Worm (Caenorhabditis elegans) whole organism, L4 larva: ENCODE results near the gene saeg-2.
A peak's percentile ranks its signal among the peaks of the same experiment; 100 is the strongest.

ENCODE experiments used
- F37D6.2 ChIP-seq: sonication (generic microtip); optimal IDR thresholded peaks from 2 replicates; lab custom pipeline; 2016; ENCODE audit warnings: mild to moderate bottlenecking, missing genetic modification characterization, missing compliant biosample characterization
- F44E2.7 ChIP-seq: fragments of 200-800 bp; sonication (Bioruptor generic); IDR thresholded peaks from 2 replicates; pipeline ENCODE4 v2.1.2; 2022; ENCODE audit warnings: missing genetic modification characterization, missing compliant biosample characterization
- F49E8.2 ChIP-seq: sonication (generic microtip); optimal IDR thresholded peaks from 2 replicates; lab custom pipeline; 2016; ENCODE audit warnings: missing compliant biosample characterization, mild to moderate bottlenecking, missing genetic modification characterization, borderline replicate concordance
- Y5F2A.4 ChIP-seq: fragments of 200-800 bp; sonication (Bioruptor generic); optimal IDR thresholded peaks from 2 replicates; lab custom pipeline; 2018; ENCODE audit warnings: mild to moderate bottlenecking, missing genetic modification characterization, missing compliant biosample characterization
- Y75B8A.6 ChIP-seq: fragments of 200-800 bp; sonication (Bioruptor generic); IDR thresholded peaks from 2 replicates; pipeline ENCODE4 v1.3.6; 2022; ENCODE audit warnings: missing genetic modification reagents, missing genetic modification characterization, missing compliant biosample characterization
- aha-1 ChIP-seq: fragments of 150-350 bp; peaks from one replicate; lab custom pipeline; 2014; ENCODE audit warnings: missing biosample characterization, missing genetic modification characterization
- aly-2 ChIP-seq: sonication (generic microtip); optimal IDR thresholded peaks from 2 replicates; lab custom pipeline; 2018; ENCODE audit warnings: missing biosample characterization, missing genetic modification characterization
- attf-4 ChIP-seq: sonication (generic microtip); optimal IDR thresholded peaks from 3 replicates; lab custom pipeline; 2017; ENCODE audit warnings: missing biosample characterization, missing genetic modification characterization
- ceh-20 ChIP-seq: fragments of 200-800 bp; sonication (Bioruptor generic); IDR thresholded peaks from 2 replicates; pipeline ENCODE4 v1.3.6; 2022; ENCODE audit warnings: missing genetic modification reagents, missing genetic modification characterization, missing compliant biosample characterization
- ces-1 ChIP-seq: fragments of 150-350 bp; sonication (generic microtip); optimal IDR thresholded peaks from 4 replicates; lab custom pipeline; 2014; ENCODE audit warnings: missing biosample characterization, missing genetic modification reagents, missing genetic modification characterization
- daf-12 ChIP-seq: fragments of 150-350 bp; optimal IDR thresholded peaks from 2 replicates; lab custom pipeline; 2014; ENCODE audit warnings: missing biosample characterization, missing genetic modification reagents, missing genetic modification characterization
- daf-16 ChIP-seq, 3 experiments: sonication (generic microtip); optimal IDR thresholded peaks; 2 replicates each; lab custom pipeline; 2016 to 2017; ENCODE audit warnings: missing genetic modification characterization in 3 of 3, missing genetic modification reagents in 3 of 3, mild to moderate bottlenecking in 2 of 3, missing compliant biosample characterization in 2 of 3, missing biosample characterization in 1 of 3, moderate library complexity in 1 of 3
- duxl-1 ChIP-seq: sonication (generic microtip); optimal IDR thresholded peaks from 2 replicates; lab custom pipeline; 2016; ENCODE audit warnings: mild to moderate bottlenecking, missing genetic modification characterization, moderate library complexity, missing compliant biosample characterization; ENCODE audit not compliant: poor library complexity
- dve-1 ChIP-seq: sonication (generic microtip); optimal IDR thresholded peaks from 2 replicates; lab custom pipeline; 2017; ENCODE audit warnings: antibody characterized with exemption, mild to moderate bottlenecking, missing genetic modification characterization, missing compliant biosample characterization; ENCODE audit not compliant: insufficient read depth
- jun-1 ChIP-seq: fragments of 150-350 bp; optimal IDR thresholded peaks from 2 replicates; lab custom pipeline; 2014; ENCODE audit warnings: missing biosample characterization, missing genetic modification reagents, missing genetic modification characterization
- lin-1 ChIP-seq: fragments of 200-800 bp; sonication (Bioruptor generic); IDR thresholded peaks from 2 replicates; pipeline ENCODE4 v1.3.6; 2022; ENCODE audit warnings: missing genetic modification reagents, missing genetic modification characterization, missing compliant biosample characterization
- lin-38 ChIP-seq: fragments of 200-800 bp; sonication (Bioruptor generic); IDR thresholded peaks from 2 replicates; pipeline ENCODE4 v1.3.6; 2022; ENCODE audit warnings: missing genetic modification reagents, missing genetic modification characterization, missing compliant biosample characterization
- lsy-2 ChIP-seq, 2 experiments: fragments of 150-350 bp in 1 of 2; sonication (generic microtip) in 1 of 2; optimal IDR thresholded peaks; 2 replicates each; lab custom pipeline; 2014 to 2017; ENCODE audit warnings: missing biosample characterization in 2 of 2, missing genetic modification characterization in 2 of 2
- madf-5 ChIP-seq, 2 experiments: fragments of 200-800 bp; sonication (Bioruptor generic); IDR thresholded peaks; 2 replicates each; pipeline ENCODE4 v1.3.6; 2022; ENCODE audit warnings: missing compliant biosample characterization in 2 of 2, missing genetic modification characterization in 2 of 2
- madf-9 ChIP-seq: fragments of 200-800 bp; sonication (Bioruptor generic); conservative IDR thresholded peaks from 2 replicates; pipeline ENCODE4 v1.3.6; 2022; ENCODE audit warnings: missing genetic modification reagents, missing genetic modification characterization, missing compliant biosample characterization
- mdt-29 ChIP-seq: fragments of 200-800 bp; sonication (Bioruptor generic); IDR thresholded peaks from 2 replicates; pipeline ENCODE4 v1.3.6; 2022; ENCODE audit warnings: missing genetic modification reagents, missing genetic modification characterization, missing compliant biosample characterization
- mxl-3 ChIP-seq: fragments of 200-800 bp; sonication (Bioruptor generic); optimal IDR thresholded peaks from 2 replicates; lab custom pipeline; 2018; ENCODE audit warnings: mild to moderate bottlenecking, missing genetic modification characterization, missing compliant biosample characterization
- nhr-102 ChIP-seq: sonication (generic microtip); optimal IDR thresholded peaks from 2 replicates; lab custom pipeline; 2016; ENCODE audit warnings: mild to moderate bottlenecking, missing genetic modification characterization, moderate library complexity, missing compliant biosample characterization
- nhr-11 ChIP-seq: fragments of 150-350 bp; optimal IDR thresholded peaks from 2 replicates; lab custom pipeline; 2014; ENCODE audit warnings: missing biosample characterization, missing genetic modification characterization
- nhr-111 ChIP-seq: fragments of 200-800 bp; sonication (Bioruptor generic); optimal IDR thresholded peaks from 2 replicates; lab custom pipeline; 2018; ENCODE audit warnings: mild to moderate bottlenecking, missing genetic modification characterization, missing compliant biosample characterization
- nhr-6 ChIP-seq: fragments of 150-350 bp; optimal IDR thresholded peaks from 2 replicates; lab custom pipeline; 2014; ENCODE audit warnings: missing biosample characterization, missing genetic modification characterization
- saeg-2 ChIP-seq: fragments of 200-800 bp; sonication (Bioruptor generic); IDR thresholded peaks from 2 replicates; pipeline ENCODE4 v1.3.6; 2022; ENCODE audit warnings: missing genetic modification reagents, missing genetic modification characterization, missing compliant biosample characterization
- skn-1 ChIP-seq: fragments of 150-350 bp; optimal IDR thresholded peaks from 2 replicates; lab custom pipeline; 2014; ENCODE audit warnings: missing biosample characterization, missing genetic modification characterization
- snpc-4 ChIP-seq: fragments of 150-350 bp; optimal IDR thresholded peaks from 2 replicates; lab custom pipeline; 2014; ENCODE audit warnings: missing biosample characterization, missing genetic modification characterization
- tra-1 ChIP-seq: fragments of 200-800 bp; sonication (Bioruptor generic); IDR thresholded peaks from 2 replicates; pipeline ENCODE4 v1.3.6; 2022; ENCODE audit warnings: missing genetic modification reagents, missing genetic modification characterization, missing compliant biosample characterization
- zag-1 ChIP-seq: fragments of 150-350 bp; optimal IDR thresholded peaks from 2 replicates; lab custom pipeline; 2014; ENCODE audit warnings: missing biosample characterization, missing genetic modification characterization
- zfp-2 ChIP-seq: sonication (generic microtip); optimal IDR thresholded peaks from 2 replicates; lab custom pipeline; 2016; ENCODE audit warnings: mild to moderate bottlenecking, missing genetic modification characterization, missing compliant biosample characterization
- zip-11 ChIP-seq: fragments of 200-800 bp; sonication (Bioruptor generic); IDR thresholded peaks from 2 replicates; pipeline ENCODE4 v1.3.6; 2022; ENCODE audit warnings: missing genetic modification characterization, missing compliant biosample characterization

The saeg-2 gene

DNA sequence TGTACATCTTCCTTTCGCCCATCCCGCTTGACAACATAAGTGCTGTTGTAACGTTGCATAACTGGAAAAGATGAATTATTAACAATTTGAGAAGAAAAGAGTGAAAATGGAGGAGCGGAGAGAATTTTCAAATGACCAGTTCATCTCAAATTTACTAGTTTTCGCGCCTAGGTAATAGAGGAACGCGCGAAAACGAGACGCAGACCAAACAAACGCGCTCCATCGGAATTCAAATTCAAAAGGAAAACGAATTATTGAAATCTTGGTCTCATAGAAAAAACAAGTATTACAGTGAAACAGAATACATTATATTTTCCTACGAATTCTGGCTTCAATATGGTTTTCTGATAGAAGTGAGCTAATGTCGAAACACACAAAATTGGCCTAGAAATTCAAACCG lies 12.0 kb upstream of the saeg-2 start (continued):
- TF ChIP-seq lin-1 (GFP tag; lab: Robert Waterston, UW): no peak
- no peak for TF ChIP-seq nhr-111 (GFP tag; lab: Kevin White, UChicago)
- TF ChIP-seq zag-1 (tag; lab: Kevin White, UChicago): no peak
- TF ChIP-seq aha-1 (tag; lab: Kevin White, UChicago): no peak
- TF ChIP-seq ces-1: no peak
- TF ChIP-seq F44E2.7 (GFP tag; lab: Robert Waterston, UW): no peak
- no peak for TF ChIP-seq nhr-102 (tag; lab: Kevin White, UChicago)
- TF ChIP-seq saeg-2: no peak
- peak; percentile 4 for TF ChIP-seq dve-1 (tag; lab: Kevin White, UChicago)
- TF ChIP-seq daf-16 (GFP tag; optimal IDR thresholded peaks at IDR 0.05; lab: Kevin White, UChicago): no peak
- TF ChIP-seq daf-16 (tag; optimal IDR thresholded peaks at IDR 0.05; lab: Kevin White, UChicago): peak; percentile 23
- TF ChIP-seq tra-1 (GFP tag; lab: Robert Waterston, UW): no peak
- TF ChIP-seq zip-11 (GFP tag; lab: Robert Waterston, UW): no peak
- no peak for TF ChIP-seq skn-1 (tag; lab: Kevin White, UChicago)
- TF ChIP-seq attf-4 (tag; lab: Kevin White, UChicago): no peak
- TF ChIP-seq aly-2 (tag; lab: Kevin White, UChicago): no peak
- TF ChIP-seq Y5F2A.4 (GFP tag; lab: Kevin White, UChicago): no peak
- TF ChIP-seq duxl-1 (tag; lab: Kevin White, UChicago): no peak
- TF ChIP-seq nhr-6: no peak
- peak; percentile 76 for TF ChIP-seq lin-38 (GFP tag; lab: Robert Waterston, UW)
- no peak for TF ChIP-seq madf-5 (GFP tag; IDR thresholded peaks at IDR 0.05; lab: Robert Waterston, UW)
- no peak for TF ChIP-seq daf-12 (tag; lab: Kevin White, UChicago)
- TF ChIP-seq zfp-2 (tag; lab: Kevin White, UChicago): no peak

DNA sequence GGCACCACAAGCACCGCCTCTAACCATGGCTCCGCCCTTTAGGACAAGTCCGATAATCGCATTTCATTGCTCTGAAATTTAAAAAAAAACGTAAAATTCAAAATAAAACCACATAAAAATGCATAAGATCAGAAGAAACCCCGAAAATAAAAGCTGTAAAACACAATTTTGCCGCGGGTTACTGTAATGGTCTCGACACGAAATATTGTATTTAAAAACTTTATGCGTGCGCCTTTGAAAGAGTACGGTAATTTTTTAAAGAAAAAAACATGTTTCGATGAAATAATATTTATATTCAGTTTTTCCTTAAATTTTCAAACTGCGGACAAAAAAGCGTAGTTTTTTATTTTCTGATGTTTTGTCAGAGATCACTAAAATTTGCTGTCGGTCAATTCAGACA lies 11.4 kb upstream of the saeg-2 start, which contains the start of gene rnr-1:
Gene rnr-1 (minus strand): TSS at position 77 of the 400 bp plus-strand sequence.
- TF ChIP-seq aha-1 (tag; lab: Kevin White, UChicago) (peak; percentile 59), lsy-2 (tag; optimal IDR thresholded peaks at IDR 0.05; lab: Kevin White, UChicago) (peak in 1 of 2 experiments; percentile 59), lin-38 (GFP tag; lab: Robert Waterston, UW) (peak; percentile 45; the same call in 1 of the 2 replicates), F49E8.2 (tag; lab: Kevin White, UChicago) (peak; percentile 39), ceh-20 (GFP tag; lab: Robert Waterston, UW) (no peak), F37D6.2 (tag; lab: Kevin White, UChicago) (no peak), nhr-11 (tag; lab: Kevin White, UChicago) (no peak), mdt-29 (GFP tag; lab: Robert Waterston, UW) (no peak), jun-1 (tag; lab: Kevin White, UChicago) (no peak), nhr-6 (no peak)
- TF ChIP-seq, all 104 proteins: peak for 4

DNA sequence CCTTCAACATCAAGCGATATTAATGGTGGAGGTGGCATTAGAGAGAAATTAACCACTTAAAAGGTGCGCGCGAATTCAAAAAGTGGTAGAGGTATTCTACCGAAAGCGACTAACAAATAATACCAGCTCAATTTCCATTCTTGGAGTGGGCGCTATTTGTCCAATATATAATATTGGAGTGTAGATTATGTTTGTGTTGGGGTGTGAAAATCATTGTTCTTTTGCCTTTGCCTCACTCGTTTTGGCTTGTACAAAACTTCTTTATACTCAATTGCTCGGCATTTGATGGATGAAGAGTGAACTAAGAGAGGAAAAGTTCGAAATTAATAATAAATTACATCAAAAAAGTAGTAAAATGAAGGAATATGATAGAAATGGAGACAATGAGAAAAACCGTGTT lies 9.0 kb upstream of the saeg-2 start, which contains the start of gene T23G5.3:
Gene T23G5.3 (minus strand): TSS at position 101 of the 400 bp plus-strand sequence.
- TF ChIP-seq aha-1 (tag; lab: Kevin White, UChicago) (peak; percentile 56), Y5F2A.4 (GFP tag; lab: Kevin White, UChicago) (no peak), snpc-4 (tag; lab: Kevin White, UChicago) (no peak), zfp-2 (tag; lab: Kevin White, UChicago) (no peak)

DNA sequence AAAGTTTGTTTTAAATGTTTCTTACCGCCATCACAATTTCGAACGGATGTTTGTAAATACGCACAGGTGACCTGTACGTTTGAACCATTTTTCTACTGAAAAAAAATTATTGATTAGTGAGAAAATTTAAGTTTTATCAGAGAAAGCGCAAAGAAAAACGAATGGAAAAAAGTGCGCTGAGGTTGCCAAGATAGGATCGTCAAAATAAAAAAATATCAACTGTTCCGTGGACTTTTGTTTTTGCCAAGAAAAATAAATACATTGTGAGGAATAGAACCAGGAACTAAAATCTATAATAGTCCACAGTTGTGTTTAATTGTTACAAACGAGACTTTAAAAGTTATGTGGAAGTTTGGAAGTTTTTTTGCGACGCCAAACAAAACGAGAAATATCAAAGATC lies 3.9 kb upstream of the saeg-2 start, which contains the start of gene T23G5.2:
Gene T23G5.2 (minus strand): TSS at position 101 of the 400 bp plus-strand sequence.
- TF ChIP-seq saeg-2 (no peak), mxl-3 (GFP tag; lab: Kevin White, UChicago) (no peak), aha-1 (tag; lab: Kevin White, UChicago) (peak; percentile 57), Y75B8A.6 (no peak), madf-9 (no peak), dve-1 (tag; lab: Kevin White, UChicago) (no peak), zag-1 (tag; lab: Kevin White, UChicago) (no peak)
